Worm (Caenorhabditis elegans) whole organism, L3 larva: ENCODE data around the gene emc-5.

Experiments
- R02D3.7 ChIP-seq: fragments of 150-350 bp; optimal IDR thresholded peaks from 2 replicates; lab custom pipeline; 2014; ENCODE audit warnings: missing biosample characterization, missing genetic modification characterization
- ZK546.5 ChIP-seq: sonication (generic microtip); optimal IDR thresholded peaks from 2 replicates; lab custom pipeline; 2017; ENCODE audit warnings: missing biosample characterization, missing genetic modification characterization
- aly-2 ChIP-seq: fragments of 150-350 bp; optimal IDR thresholded peaks from 2 replicates; lab custom pipeline; 2014; ENCODE audit warnings: missing biosample characterization, missing genetic modification characterization
- ama-1 ChIP-seq: fragments of 150-350 bp; optimal IDR thresholded peaks from 2 replicates; lab custom pipeline; 2018
- ceh-16 ChIP-seq: sonication (generic microtip); optimal IDR thresholded peaks from 2 replicates; lab custom pipeline; 2017; ENCODE audit warnings: missing biosample characterization, missing genetic modification characterization
- ceh-28 ChIP-seq: fragments of 150-350 bp; optimal IDR thresholded peaks from 2 replicates; lab custom pipeline; 2014; ENCODE audit warnings: missing biosample characterization, missing genetic modification reagents, missing genetic modification characterization
- ceh-82 ChIP-seq: fragments of 150-350 bp; optimal IDR thresholded peaks from 2 replicates; lab custom pipeline; 2014; ENCODE audit warnings: missing biosample characterization, missing genetic modification characterization
- ceh-9 ChIP-seq: sonication (generic microtip); optimal IDR thresholded peaks from 2 replicates; lab custom pipeline; 2018; ENCODE audit warnings: missing biosample characterization, missing genetic modification characterization
- daf-12 ChIP-seq: fragments of 150-350 bp; optimal IDR thresholded peaks from 2 replicates; lab custom pipeline; 2014; ENCODE audit warnings: missing biosample characterization, missing genetic modification reagents, missing genetic modification characterization
- egl-27 ChIP-seq: sonication (generic microtip); optimal IDR thresholded peaks from 4 replicates; lab custom pipeline; 2017; ENCODE audit warnings: missing biosample characterization, missing genetic modification reagents, missing genetic modification characterization
- egl-5 ChIP-seq: fragments of 150-350 bp; optimal IDR thresholded peaks from 2 replicates; lab custom pipeline; 2017; ENCODE audit warnings: missing biosample characterization, missing genetic modification reagents, missing genetic modification characterization, inconsistent platforms
- elt-1 ChIP-seq: fragments of 150-350 bp; optimal IDR thresholded peaks from 2 replicates; lab custom pipeline; 2014; ENCODE audit warnings: missing biosample characterization, missing genetic modification characterization
- elt-2 ChIP-seq: sonication (generic microtip); optimal IDR thresholded peaks from 2 replicates; lab custom pipeline; 2016; ENCODE audit warnings: missing genetic modification reagents, mild to moderate bottlenecking, missing genetic modification characterization, missing compliant biosample characterization
- elt-3 ChIP-seq, 3 experiments: fragments of 150-350 bp in 1 of 3; sonication (generic microtip) in 2 of 3; optimal IDR thresholded peaks; 2 replicates in 2 of 3; 4 replicates in 1 of 3; lab custom pipeline; 2014 to 2017; ENCODE audit warnings: missing biosample characterization in 3 of 3, missing genetic modification characterization in 3 of 3
- eor-1 ChIP-seq, 2 experiments: fragments of 150-350 bp; optimal IDR thresholded peaks; 2 replicates each; lab custom pipeline; 2014 to 2018; ENCODE audit warnings: missing biosample characterization in 2 of 2, missing genetic modification characterization in 2 of 2
- fkh-10 ChIP-seq: sonication (generic microtip); optimal IDR thresholded peaks from 2 replicates; lab custom pipeline; 2017; ENCODE audit warnings: missing biosample characterization, missing genetic modification reagents, missing genetic modification characterization
- fkh-2 ChIP-seq: fragments of 150-350 bp; optimal IDR thresholded peaks from 2 replicates; lab custom pipeline; 2014; ENCODE audit warnings: missing biosample characterization, missing genetic modification reagents, missing genetic modification characterization
- fos-1 ChIP-seq: fragments of 150-350 bp; optimal IDR thresholded peaks from 2 replicates; lab custom pipeline; 2014; ENCODE audit warnings: missing biosample characterization, missing genetic modification characterization
- hmg-11 ChIP-seq: sonication (generic microtip); optimal IDR thresholded peaks from 2 replicates; lab custom pipeline; 2016; ENCODE audit warnings: missing genetic modification characterization, missing compliant biosample characterization
- jun-1 ChIP-seq: fragments of 150-350 bp; optimal IDR thresholded peaks from 2 replicates; lab custom pipeline; 2014; ENCODE audit warnings: missing biosample characterization, missing genetic modification reagents, missing genetic modification characterization
- lin-15B ChIP-seq: fragments of 150-350 bp; optimal IDR thresholded peaks from 2 replicates; lab custom pipeline; 2014; ENCODE audit warnings: missing biosample characterization, missing genetic modification characterization
- lin-39 ChIP-seq: fragments of 150-350 bp; optimal IDR thresholded peaks from 2 replicates; lab custom pipeline; 2018; ENCODE audit warnings: missing biosample characterization, missing genetic modification reagents, missing genetic modification characterization
- lsy-12 ChIP-seq: sonication (generic microtip); optimal IDR thresholded peaks from 2 replicates; lab custom pipeline; 2016; ENCODE audit warnings: mild to moderate bottlenecking, missing genetic modification characterization, missing compliant biosample characterization
- mdl-1 ChIP-seq: fragments of 150-350 bp; optimal IDR thresholded peaks from 2 replicates; lab custom pipeline; 2014; ENCODE audit warnings: missing biosample characterization, missing genetic modification characterization
- mml-1 ChIP-seq: fragments of 150-350 bp; sonication (generic microtip); optimal IDR thresholded peaks from 3 replicates; lab custom pipeline; 2014; ENCODE audit warnings: missing biosample characterization, missing genetic modification characterization
- nfya-1 ChIP-seq: sonication (generic microtip); optimal IDR thresholded peaks from 2 replicates; lab custom pipeline; 2017; ENCODE audit warnings: missing genetic modification characterization, mild to moderate bottlenecking, missing compliant biosample characterization, antibody characterized with exemption, moderate library complexity; ENCODE audit not compliant: insufficient read depth
- nhr-11 ChIP-seq: fragments of 150-350 bp; optimal IDR thresholded peaks from 2 replicates; lab custom pipeline; 2014; ENCODE audit warnings: missing biosample characterization, missing genetic modification characterization
- nhr-12 ChIP-seq: fragments of 150-350 bp; optimal IDR thresholded peaks from 2 replicates; lab custom pipeline; 2014; ENCODE audit warnings: missing biosample characterization, missing genetic modification characterization
- nhr-23 ChIP-seq: fragments of 150-350 bp; optimal IDR thresholded peaks from 2 replicates; lab custom pipeline; 2014; ENCODE audit warnings: missing biosample characterization, missing genetic modification reagents, missing genetic modification characterization
- nhr-237 ChIP-seq: fragments of 150-350 bp; optimal IDR thresholded peaks from 2 replicates; lab custom pipeline; 2014; ENCODE audit warnings: missing biosample characterization, missing genetic modification characterization
- nhr-25 ChIP-seq: sonication (generic microtip); optimal IDR thresholded peaks from 2 replicates; lab custom pipeline; 2017; ENCODE audit warnings: missing biosample characterization, missing genetic modification characterization
- nhr-28 ChIP-seq: fragments of 150-350 bp; optimal IDR thresholded peaks from 2 replicates; lab custom pipeline; 2014; ENCODE audit warnings: missing biosample characterization, missing genetic modification characterization
- nhr-43 ChIP-seq: sonication (generic microtip); optimal IDR thresholded peaks from 2 replicates; lab custom pipeline; 2016; ENCODE audit warnings: mild to moderate bottlenecking, missing genetic modification characterization, missing compliant biosample characterization; ENCODE audit not compliant: poor library complexity, severe bottlenecking
- nhr-67 ChIP-seq: fragments of 150-350 bp; optimal IDR thresholded peaks from 2 replicates; lab custom pipeline; 2014; ENCODE audit warnings: missing biosample characterization, missing genetic modification characterization
- nhr-76 ChIP-seq: fragments of 150-350 bp; sonication (generic microtip); optimal IDR thresholded peaks from 5 replicates; lab custom pipeline; 2014; ENCODE audit warnings: missing biosample characterization, missing genetic modification characterization
- nhr-77 ChIP-seq: fragments of 150-350 bp; optimal IDR thresholded peaks from 2 replicates; lab custom pipeline; 2014; ENCODE audit warnings: missing biosample characterization, missing genetic modification characterization
- pha-4 ChIP-seq: fragments of 150-350 bp; optimal IDR thresholded peaks from 2 replicates; lab custom pipeline; 2014; ENCODE audit warnings: missing biosample characterization, missing genetic modification reagents, missing genetic modification characterization
- pqm-1 ChIP-seq: fragments of 150-350 bp; optimal IDR thresholded peaks from 2 replicates; lab custom pipeline; 2017; ENCODE audit warnings: missing biosample characterization, missing genetic modification characterization, inconsistent platforms
- sea-2 ChIP-seq: fragments of 150-350 bp; sonication (generic microtip); optimal IDR thresholded peaks from 4 replicates; lab custom pipeline; 2014; ENCODE audit warnings: missing biosample characterization, missing genetic modification reagents, missing genetic modification characterization
- skn-1 ChIP-seq: fragments of 150-350 bp; optimal IDR thresholded peaks from 2 replicates; lab custom pipeline; 2014; ENCODE audit warnings: missing biosample characterization, missing genetic modification characterization
- snpc-4 ChIP-seq: fragments of 150-350 bp; optimal IDR thresholded peaks from 2 replicates; lab custom pipeline; 2014; ENCODE audit warnings: missing biosample characterization, missing genetic modification characterization
- tbx-2 ChIP-seq: sonication (generic microtip); optimal IDR thresholded peaks from 2 replicates; lab custom pipeline; 2016; ENCODE audit warnings: mild to moderate bottlenecking, missing genetic modification characterization, missing compliant biosample characterization
- unc-39 ChIP-seq: sonication (generic microtip); optimal IDR thresholded peaks from 4 replicates; lab custom pipeline; 2017; ENCODE audit warnings: missing biosample characterization, missing genetic modification characterization
- unc-62 ChIP-seq: fragments of 150-350 bp; sonication (generic microtip); optimal IDR thresholded peaks from 4 replicates; lab custom pipeline; 2014; ENCODE audit warnings: missing biosample characterization, missing genetic modification reagents, missing genetic modification characterization
- zag-1 ChIP-seq: fragments of 150-350 bp; optimal IDR thresholded peaks from 2 replicates; lab custom pipeline; 2014; ENCODE audit warnings: missing biosample characterization, missing genetic modification characterization
- ztf-11 ChIP-seq: fragments of 150-350 bp; optimal IDR thresholded peaks from 2 replicates; lab custom pipeline; 2014; ENCODE audit warnings: missing biosample characterization, missing genetic modification characterization
- ztf-4 ChIP-seq: fragments of 150-350 bp; optimal IDR thresholded peaks from 2 replicates; lab custom pipeline; 2014; ENCODE audit warnings: missing biosample characterization, missing genetic modification characterization

The emc-5 gene

DNA sequence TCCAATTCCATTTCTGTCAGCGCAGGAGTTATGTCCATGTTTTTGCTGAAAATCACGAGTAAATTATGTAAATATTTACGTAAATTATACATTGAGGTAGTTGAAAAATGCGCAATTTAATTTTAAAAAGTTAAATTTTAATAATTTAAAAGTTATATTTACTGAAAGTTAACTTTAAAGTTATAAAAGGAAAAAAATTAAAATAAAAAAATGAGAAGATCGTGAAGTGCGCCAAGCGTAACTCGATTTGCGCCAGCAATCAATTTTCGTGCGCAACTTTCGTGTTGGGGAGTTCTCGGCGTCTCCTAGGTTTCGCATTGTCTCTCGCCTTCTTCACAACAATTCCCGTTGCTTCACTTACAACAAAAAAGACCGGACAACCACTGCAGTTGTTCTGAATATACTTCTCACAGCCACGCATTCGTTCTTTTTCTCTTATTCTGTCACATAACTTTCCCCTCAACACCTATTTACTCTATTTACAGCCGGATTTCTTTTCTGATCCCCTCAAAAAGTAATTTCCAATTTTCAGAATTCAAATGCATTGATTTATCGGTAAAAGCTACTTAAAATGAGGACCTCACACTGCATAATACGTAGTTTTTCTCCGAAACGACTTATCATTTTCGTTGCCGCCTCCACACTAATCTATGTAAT is 22.9 kb upstream of the emc-5 start, which contains the start of the genes metl-1 and W02B12.11:
metl-1 (minus strand) TSS at position 51 of the 657 bp plus-strand sequence.
W02B12.11 (plus strand) TSS at position 337 of the 657 bp plus-strand sequence.
- TF ChIP-seq skn-1 (tag; lab: Kevin White, UChicago) = peak; percentile 44
- peak; percentile 62 for TF ChIP-seq jun-1
- TF ChIP-seq nhr-25 (tag; lab: Kevin White, UChicago) = peak; percentile 60
- TF ChIP-seq ZK546.5 (tag; lab: Kevin White, UChicago) = no peak
- TF ChIP-seq ceh-28 (tag; lab: Kevin White, UChicago) = peak; percentile 63
- no peak for TF ChIP-seq ztf-11 (tag; lab: Kevin White, UChicago)
- TF ChIP-seq nhr-67 (tag; lab: Kevin White, UChicago) = no peak
- peak; percentile 10 for TF ChIP-seq nhr-77 (tag; lab: Kevin White, UChicago)
- no peak for TF ChIP-seq eor-1 (tag; optimal IDR thresholded peaks at IDR 0.05; lab: Kevin White, UChicago)
- TF ChIP-seq nhr-11 (tag; lab: Kevin White, UChicago) = no peak
- no peak for TF ChIP-seq ztf-4 (tag; lab: Kevin White, UChicago)
- peak; percentile 86 for TF ChIP-seq nhr-43 (tag; lab: Kevin White, UChicago)
- peak; percentile 65 for TF ChIP-seq lsy-12
- TF ChIP-seq unc-39 = no peak
- no peak for TF ChIP-seq daf-12
- TF ChIP-seq fkh-2 = no peak
- no peak for TF ChIP-seq ceh-9
- no peak for TF ChIP-seq fkh-10 (GFP tag; lab: Kevin White, UChicago)
- peak; percentile 11 for TF ChIP-seq elt-1 (tag; lab: Kevin White, UChicago)
- TF ChIP-seq tbx-2 = peak; percentile 80
- TF ChIP-seq R02D3.7 = peak; percentile 81
- peak; percentile 69 for TF ChIP-seq lin-15B (tag; lab: Kevin White, UChicago)
- TF ChIP-seq sea-2 (GFP tag; lab: Kevin White, UChicago) = no peak
- TF ChIP-seq egl-5 = peak; percentile 36
- no peak for TF ChIP-seq ceh-16 (tag; lab: Kevin White, UChicago)
- TF ChIP-seq egl-27 (tag; lab: Kevin White, UChicago) = no peak
- TF ChIP-seq zag-1 = no peak
- TF ChIP-seq fos-1 (tag; lab: Kevin White, UChicago) = no peak
- TF ChIP-seq pha-4 (tag; lab: Kevin White, UChicago) = no peak
- no peak for TF ChIP-seq mdl-1 (tag; lab: Kevin White, UChicago)
- peak; percentile 83 for TF ChIP-seq hmg-11 (tag; lab: Kevin White, UChicago)
- no peak for TF ChIP-seq aly-2 (tag; lab: Kevin White, UChicago)
- peak; percentile 95 for TF ChIP-seq nhr-23 (tag; lab: Kevin White, UChicago)
- TF ChIP-seq nhr-28 (tag; lab: Kevin White, UChicago) = no peak
- TF ChIP-seq elt-2 (tag; lab: Kevin White, UChicago) = peak; percentile 59
- no peak for TF ChIP-seq nfya-1 (tag; lab: Kevin White, UChicago)
- no peak for TF ChIP-seq elt-3 (tag; optimal IDR thresholded peaks at IDR 0.05; lab: Kevin White, UChicago)
- TF ChIP-seq nhr-76 (tag; lab: Kevin White, UChicago) = no peak
- TF ChIP-seq ceh-82 (tag; lab: Kevin White, UChicago) = peak; percentile 58
- TF ChIP-seq pqm-1 (tag; lab: Kevin White, UChicago) = peak; percentile 26
- TF ChIP-seq ama-1 = no peak
- TF ChIP-seq unc-62 (GFP tag; lab: Kevin White, UChicago) = no peak
- TF ChIP-seq nhr-12 (tag; lab: Kevin White, UChicago) = no peak
- no peak for TF ChIP-seq snpc-4 (tag; lab: Kevin White, UChicago)
- peak; percentile 40 for TF ChIP-seq lin-39
- TF ChIP-seq nhr-237 = no peak
- no peak for TF ChIP-seq mml-1
